Worm (Caenorhabditis elegans) whole organism, late embryonic: ENCODE measurements around the gene bcas-2.

Source experiments
- C38D4.7 ChIP-seq: fragments of 200-800 bp; sonication (Bioruptor generic); optimal IDR thresholded peaks from 2 replicates; lab custom pipeline; 2018; ENCODE audit warnings: mild to moderate bottlenecking, missing genetic modification characterization, moderate library complexity, missing compliant biosample characterization
- F13H6.1 ChIP-seq: sonication (generic microtip); optimal IDR thresholded peaks from 2 replicates; lab custom pipeline; 2016; ENCODE audit warnings: missing genetic modification characterization, missing compliant biosample characterization
- K09A11.1 ChIP-seq: sonication (generic microtip); optimal IDR thresholded peaks from 2 replicates; lab custom pipeline; 2017; ENCODE audit warnings: antibody characterized with exemption, mild to moderate bottlenecking, missing genetic modification characterization, missing compliant biosample characterization; ENCODE audit not compliant: insufficient read depth
- T23F11.4 ChIP-seq: fragments of 200-800 bp; sonication (Bioruptor generic); optimal IDR thresholded peaks from 2 replicates; lab custom pipeline; 2018; ENCODE audit warnings: mild to moderate bottlenecking, missing genetic modification characterization, missing compliant biosample characterization
- Y22D7AL.16 ChIP-seq: sonication (generic microtip); optimal IDR thresholded peaks from 2 replicates; lab custom pipeline; 2016; ENCODE audit warnings: missing genetic modification characterization, missing compliant biosample characterization
- ceh-18 ChIP-seq: sonication (generic microtip); optimal IDR thresholded peaks from 2 replicates; lab custom pipeline; 2016; ENCODE audit warnings: missing genetic modification characterization, missing compliant biosample characterization
- ceh-19 ChIP-seq: fragments of 200-800 bp; sonication (Bioruptor generic); optimal IDR thresholded peaks from 2 replicates; lab custom pipeline; 2018; ENCODE audit warnings: mild to moderate bottlenecking, missing genetic modification characterization, missing compliant biosample characterization
- ceh-2 ChIP-seq: sonication (generic microtip); optimal IDR thresholded peaks from 2 replicates; lab custom pipeline; 2016; ENCODE audit warnings: missing genotype, missing genetic modification characterization, missing compliant biosample characterization
- ceh-24 ChIP-seq: sonication (generic microtip); optimal IDR thresholded peaks from 2 replicates; lab custom pipeline; 2016; ENCODE audit warnings: mild to moderate bottlenecking, missing genetic modification characterization, missing compliant biosample characterization
- ceh-31 ChIP-seq: sonication (generic microtip); optimal IDR thresholded peaks from 2 replicates; lab custom pipeline; 2016; ENCODE audit warnings: missing genetic modification characterization, missing compliant biosample characterization
- ceh-45 ChIP-seq: fragments of 200-800 bp; sonication (Bioruptor generic); IDR thresholded peaks from 2 replicates; pipeline ENCODE4 v1.3.6; 2022; ENCODE audit warnings: missing genetic modification reagents, missing genetic modification characterization, missing compliant biosample characterization
- ceh-9 ChIP-seq: sonication (generic microtip); optimal IDR thresholded peaks from 2 replicates; lab custom pipeline; 2016; ENCODE audit warnings: mild to moderate bottlenecking, missing genetic modification characterization, inconsistent platforms, missing compliant biosample characterization
- che-1 ChIP-seq: sonication (generic microtip); optimal IDR thresholded peaks from 2 replicates; lab custom pipeline; 2016; ENCODE audit warnings: mild to moderate bottlenecking, missing genetic modification characterization, missing compliant biosample characterization
- dmd-4 ChIP-seq: sonication (generic microtip); optimal IDR thresholded peaks from 2 replicates; lab custom pipeline; 2016; ENCODE audit warnings: borderline replicate concordance, missing genetic modification characterization, missing compliant biosample characterization
- elt-2 ChIP-seq: sonication (generic microtip); optimal IDR thresholded peaks from 2 replicates; lab custom pipeline; 2016; ENCODE audit warnings: missing genetic modification reagents, missing genetic modification characterization, missing compliant biosample characterization
- elt-4 ChIP-seq: sonication (generic microtip); optimal IDR thresholded peaks from 2 replicates; lab custom pipeline; 2016; ENCODE audit warnings: missing genetic modification characterization, missing compliant biosample characterization
- fkh-6 ChIP-seq: sonication (generic microtip); optimal IDR thresholded peaks from 2 replicates; lab custom pipeline; 2016; ENCODE audit warnings: missing genetic modification characterization, missing compliant biosample characterization
- gmeb-2 ChIP-seq: sonication (generic microtip); optimal IDR thresholded peaks from 2 replicates; lab custom pipeline; 2016; ENCODE audit warnings: missing genetic modification characterization, inconsistent platforms, missing compliant biosample characterization
- hlh-15 ChIP-seq: sonication (generic microtip); optimal IDR thresholded peaks from 2 replicates; lab custom pipeline; 2016; ENCODE audit warnings: missing genetic modification characterization, missing compliant biosample characterization
- hlh-30 ChIP-seq: sonication (generic microtip); optimal IDR thresholded peaks from 2 replicates; lab custom pipeline; 2017; ENCODE audit warnings: antibody characterized with exemption, missing genetic modification characterization, missing compliant biosample characterization; ENCODE audit not compliant: insufficient read depth
- hlh-6 ChIP-seq: sonication (generic microtip); optimal IDR thresholded peaks from 2 replicates; lab custom pipeline; 2016; ENCODE audit warnings: missing genotype, missing genetic modification characterization, missing compliant biosample characterization
- lim-6 ChIP-seq: sonication (generic microtip); optimal IDR thresholded peaks from 2 replicates; lab custom pipeline; 2016; ENCODE audit warnings: missing genetic modification characterization, missing compliant biosample characterization
- lin-11 ChIP-seq: fragments of 200-800 bp; sonication (Bioruptor generic); optimal IDR thresholded peaks from 2 replicates; lab custom pipeline; 2018; ENCODE audit warnings: mild to moderate bottlenecking, missing genetic modification characterization, missing compliant biosample characterization
- nfya-1 ChIP-seq: sonication (generic microtip); optimal IDR thresholded peaks from 2 replicates; lab custom pipeline; 2017; ENCODE audit warnings: missing genetic modification characterization, mild to moderate bottlenecking, missing compliant biosample characterization, antibody characterized with exemption, moderate library complexity
- odd-2 ChIP-seq: sonication (generic microtip); optimal IDR thresholded peaks from 2 replicates; lab custom pipeline; 2017; ENCODE audit warnings: antibody characterized with exemption, mild to moderate bottlenecking, missing genetic modification characterization, missing compliant biosample characterization
- pha-2 ChIP-seq: sonication (generic microtip); optimal IDR thresholded peaks from 2 replicates; lab custom pipeline; 2017; ENCODE audit warnings: mild to moderate bottlenecking, missing genetic modification characterization, missing compliant biosample characterization
- pqm-1 ChIP-seq: sonication (generic microtip); optimal IDR thresholded peaks from 2 replicates; lab custom pipeline; 2016; ENCODE audit warnings: missing genetic modification characterization, missing compliant biosample characterization
- rnt-1 ChIP-seq: sonication (generic microtip); optimal IDR thresholded peaks from 2 replicates; lab custom pipeline; 2016; ENCODE audit warnings: missing genetic modification characterization, missing compliant biosample characterization
- sdc-2 ChIP-seq: sonication (generic microtip); optimal IDR thresholded peaks from 2 replicates; lab custom pipeline; 2016; ENCODE audit warnings: missing genotype, missing genetic modification characterization, missing compliant biosample characterization
- sox-4 ChIP-seq: sonication (generic microtip); optimal IDR thresholded peaks from 2 replicates; lab custom pipeline; 2017; ENCODE audit warnings: mild to moderate bottlenecking, missing genetic modification characterization, inconsistent platforms, missing compliant biosample characterization
- syd-9 ChIP-seq: sonication (generic microtip); optimal IDR thresholded peaks from 2 replicates; lab custom pipeline; 2016; ENCODE audit warnings: mild to moderate bottlenecking, missing genetic modification characterization, moderate library complexity, missing compliant biosample characterization
- tbx-2 ChIP-seq: sonication (generic microtip); optimal IDR thresholded peaks from 2 replicates; lab custom pipeline; 2016; ENCODE audit warnings: missing genetic modification characterization, missing compliant biosample characterization
- tbx-7 ChIP-seq: sonication (generic microtip); optimal IDR thresholded peaks from 2 replicates; lab custom pipeline; 2016; ENCODE audit warnings: missing genotype, missing genetic modification characterization, missing compliant biosample characterization
- unc-42 ChIP-seq: sonication (generic microtip); optimal IDR thresholded peaks from 2 replicates; lab custom pipeline; 2016; ENCODE audit warnings: missing genotype, missing genetic modification characterization, missing compliant biosample characterization
- unc-55 ChIP-seq: sonication (generic microtip); optimal IDR thresholded peaks from 2 replicates; lab custom pipeline; 2017; ENCODE audit warnings: missing biosample characterization, missing genetic modification reagents, missing genetic modification characterization

bcas-2 gene

ce11 chrIII:6207046-6207445 lies 38.6 kb downstream of the bcas-2 start:
- no peak for TF ChIP-seq Y22D7AL.16 (tag; lab: Kevin White, UChicago)

- TF ChIP-seq fkh-6 (tag; lab: Kevin White, UChicago), result no peak
- TF ChIP-seq ceh-18 (tag; lab: Kevin White, UChicago), result peak; percentile 33
- peak; percentile 81 for TF ChIP-seq hlh-30
- TF ChIP-seq rnt-1 (tag; lab: Kevin White, UChicago), result peak; percentile 63
- TF ChIP-seq hlh-6 (tag; lab: Kevin White, UChicago), result no peak
- no peak for TF ChIP-seq odd-2 (tag; lab: Kevin White, UChicago)
- peak; percentile 82 for TF ChIP-seq nfya-1
- TF ChIP-seq che-1 (tag; lab: Kevin White, UChicago), result no peak
- TF ChIP-seq unc-42 (tag; lab: Kevin White, UChicago), result peak; percentile 39
- no peak for TF ChIP-seq C38D4.7 (GFP tag; lab: Kevin White, UChicago)
- TF ChIP-seq tbx-2 (tag; lab: Kevin White, UChicago), result peak; percentile 32
- peak; percentile 16 for TF ChIP-seq unc-55
- TF ChIP-seq elt-2, result peak; percentile 2
- peak; percentile 78 for TF ChIP-seq ceh-31 (tag; lab: Kevin White, UChicago)
- TF ChIP-seq ceh-19 (GFP tag; lab: Kevin White, UChicago), result no peak
- TF ChIP-seq hlh-15 (tag; lab: Kevin White, UChicago), result no peak
Observed at ce11 chrIII:6206161-6206853, 39.3 kb downstream of the bcas-2 start, which contains the start of the genes sna-3 and rps-3. TSS of gene sna-3 (minus strand) at chrIII:6206211. TSS of gene rps-3 (plus strand) at chrIII:6206803.

ce11 chrIII:6202440-6202839 lies 43.2 kb downstream of the bcas-2 start:
- no peak for TF ChIP-seq elt-2
- TF ChIP-seq pqm-1 (tag; lab: Kevin White, UChicago), result no peak
- TF ChIP-seq syd-9 (tag; lab: Kevin White, UChicago), result no peak
- no peak for TF ChIP-seq ceh-2 (tag; lab: Kevin White, UChicago)
- no peak for TF ChIP-seq hlh-6 (tag; lab: Kevin White, UChicago)
- no peak for TF ChIP-seq nfya-1
- no peak for TF ChIP-seq elt-4 (tag; lab: Kevin White, UChicago)
- TF ChIP-seq T23F11.4, result no peak
- no peak for TF ChIP-seq che-1 (tag; lab: Kevin White, UChicago)
- TF ChIP-seq F13H6.1 (tag; lab: Kevin White, UChicago), result no peak
- no peak for TF ChIP-seq ceh-45 (GFP tag; lab: Robert Waterston, UW)
- TF ChIP-seq K09A11.1 (tag; lab: Kevin White, UChicago), result no peak
- no peak for TF ChIP-seq tbx-7 (tag; lab: Kevin White, UChicago)
- no peak for TF ChIP-seq tbx-2 (tag; lab: Kevin White, UChicago)
- no peak for TF ChIP-seq lin-11 (tag; lab: Kevin White, UChicago)
- no peak for TF ChIP-seq gmeb-2
- TF ChIP-seq C38D4.7 (GFP tag; lab: Kevin White, UChicago), result no peak

ce11 chrIII:6201325-6201724 lies 44.3 kb downstream of the bcas-2 start:
- no peak for TF ChIP-seq F13H6.1 (tag; lab: Kevin White, UChicago)
- no peak for TF ChIP-seq ceh-24 (tag; lab: Kevin White, UChicago)
- TF ChIP-seq che-1 (tag; lab: Kevin White, UChicago), result no peak
- TF ChIP-seq hlh-6 (tag; lab: Kevin White, UChicago), result no peak
- no peak for TF ChIP-seq K09A11.1 (tag; lab: Kevin White, UChicago)
- no peak for TF ChIP-seq ceh-2 (tag; lab: Kevin White, UChicago)
- no peak for TF ChIP-seq ceh-45 (GFP tag; lab: Robert Waterston, UW)
- TF ChIP-seq hlh-15 (tag; lab: Kevin White, UChicago), result no peak
- no peak for TF ChIP-seq unc-55
- no peak for TF ChIP-seq sox-4 (tag; lab: Kevin White, UChicago)
- no peak for TF ChIP-seq pqm-1 (tag; lab: Kevin White, UChicago)
- TF ChIP-seq tbx-2 (tag; lab: Kevin White, UChicago), result no peak
- no peak for TF ChIP-seq hlh-30
- TF ChIP-seq ceh-9, result no peak
- no peak for TF ChIP-seq sdc-2 (tag; lab: Kevin White, UChicago)
- no peak for TF ChIP-seq elt-4 (tag; lab: Kevin White, UChicago)
- TF ChIP-seq dmd-4 (tag; lab: Kevin White, UChicago), result no peak
- TF ChIP-seq pha-2 (tag; lab: Kevin White, UChicago), result no peak
- TF ChIP-seq lim-6 (tag; lab: Kevin White, UChicago), result no peak
- TF ChIP-seq, all 69 proteins: peak for 0
